Worm (Caenorhabditis elegans): ENCODE results near the gene ceh-49.

ceh-49 gene

ce11 chrV:6121659-6122058, 1.7 kb upstream of the ceh-49 start:
- TF ChIP-seq dpl-1 (GFP tag; optimal IDR thresholded peaks at IDR 0.05) (no peak), egl-13 (tag; optimal IDR thresholded peaks at IDR 0.05) (no peak), mep-1 (tag; optimal IDR thresholded peaks at IDR 0.05) (no peak), ama-1 (optimal IDR thresholded peaks at IDR 0.05) (no peak), C34B4.2 (tag; optimal IDR thresholded peaks at IDR 0.05) (no peak), nhr-77 (tag; optimal IDR thresholded peaks at IDR 0.05) (no peak), nhr-11 (tag; optimal IDR thresholded peaks at IDR 0.05) (no peak), nhr-28 (tag; optimal IDR thresholded peaks at IDR 0.05) (no peak), lin-13 (GFP tag; optimal IDR thresholded peaks at IDR 0.05) (no peak), irx-1 (tag; optimal IDR thresholded peaks at IDR 0.05) (no peak), C16A3.4 (tag; optimal IDR thresholded peaks at IDR 0.05) (no peak), blmp-1 (tag; optimal IDR thresholded peaks at IDR 0.05) (no peak), nhr-84 (tag; optimal IDR thresholded peaks at IDR 0.05) (no peak), sptf-1 (tag; optimal IDR thresholded peaks at IDR 0.05) (no peak), xbp-1 (tag; optimal IDR thresholded peaks at IDR 0.05) (no peak)

- TF ChIP-seq pag-3 (tag; optimal IDR thresholded peaks at IDR 0.05; ENCODE audit: borderline replicate concordance, insufficient read depth) (no peak), alr-1 (tag; optimal IDR thresholded peaks at IDR 0.05; ENCODE audit: borderline replicate concordance) (no peak), hlh-4 (tag; optimal IDR thresholded peaks at IDR 0.05) (no peak), nhr-12 (tag; optimal IDR thresholded peaks at IDR 0.05) (no peak), ets-5 (GFP tag; IDR thresholded peaks at IDR 0.05) (no peak), snu-23 (GFP tag; optimal IDR thresholded peaks at IDR 0.05) (no peak), sptf-1 (tag; optimal IDR thresholded peaks at IDR 0.05) (no peak)
Measured at ce11 chrV:6117013-6117412, 3.0 kb downstream of the ceh-49 start.

DNA sequence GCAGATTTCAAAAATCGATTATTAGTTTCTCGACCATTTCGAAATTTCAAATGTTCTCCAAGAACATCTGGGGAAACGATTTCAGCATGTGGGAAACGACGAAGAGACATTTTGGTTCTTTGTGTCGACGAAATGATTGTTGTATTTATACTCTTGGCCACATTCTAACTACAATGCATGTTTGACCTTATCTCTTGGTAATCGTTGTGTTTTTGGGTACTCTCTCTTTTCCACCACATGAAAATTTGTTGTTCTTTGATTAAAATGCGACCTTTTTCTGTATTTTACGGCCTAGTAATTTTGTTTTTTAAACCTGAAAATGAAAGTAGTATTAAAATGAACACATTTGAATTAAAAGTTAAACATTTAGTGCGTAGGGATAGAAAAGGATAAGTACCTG, 7.2 kb downstream of the ceh-49 start, which contains the start of gene F17A9.5:
TSS of gene F17A9.5 (minus strand) at position 175 of the 400 bp plus-strand sequence.
- TF ChIP-seq unc-30 (tag; optimal IDR thresholded peaks at IDR 0.05) (no peak), nhr-20 (tag; optimal IDR thresholded peaks at IDR 0.05) (peak; percentile 53), efl-1 (optimal IDR thresholded peaks at IDR 0.05) (no peak), efl-1 (GFP tag; optimal IDR thresholded peaks at IDR 0.05 in 1 of 2) (peak in 1 of 2 experiments; percentile 81), F16B12.6 (tag; optimal IDR thresholded peaks at IDR 0.05) (no peak)

DNA sequence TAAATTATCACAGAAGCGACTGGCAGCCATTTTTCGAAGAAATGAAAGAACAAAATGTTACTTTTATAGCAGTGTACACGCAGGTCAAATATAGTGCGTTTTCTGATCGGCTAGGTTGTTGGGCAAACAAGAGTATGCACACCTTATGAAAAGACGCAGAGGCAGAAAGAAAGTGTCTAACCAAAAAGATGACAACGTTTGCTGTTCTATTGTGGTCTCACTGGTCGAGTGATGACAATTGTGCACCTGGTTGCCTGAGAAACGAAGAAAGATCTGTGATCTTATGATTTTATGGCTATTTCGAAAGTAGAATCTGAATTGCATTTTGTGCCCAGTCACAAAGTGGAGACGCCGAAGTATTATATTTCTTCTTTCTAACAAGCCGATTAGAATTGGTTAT, 9.5 kb downstream of the ceh-49 start, which contains the start of gene F17A9.4:
TSS of gene F17A9.4 (minus strand) at position 97 of the 400 bp plus-strand sequence.
- TF ChIP-seq ceh-82 (tag; optimal IDR thresholded peaks at IDR 0.05), result no peak
- no peak for TF ChIP-seq ces-1 (GFP tag; optimal IDR thresholded peaks at IDR 0.05)
- no peak for TF ChIP-seq ama-1 (optimal IDR thresholded peaks at IDR 0.05)
- no peak for TF ChIP-seq F16B12.6 (tag; optimal IDR thresholded peaks at IDR 0.05)
- TF ChIP-seq irx-1 (tag; optimal IDR thresholded peaks at IDR 0.05), result no peak
- peak in 1 of 3 experiments; percentile 2 for TF ChIP-seq dpl-1 (GFP tag; optimal IDR thresholded peaks at IDR 0.05)
- TF ChIP-seq elt-2 (tag; optimal IDR thresholded peaks at IDR 0.05), result peak; percentile 64
- TF ChIP-seq unc-130 (tag; optimal IDR thresholded peaks at IDR 0.05), result no peak
- TF ChIP-seq nhr-90 (tag; optimal IDR thresholded peaks at IDR 0.05; ENCODE audit: poor library complexity), result no peak
- no peak for TF ChIP-seq snpc-4 (tag; optimal IDR thresholded peaks at IDR 0.05)
- no peak for TF ChIP-seq nhr-84 (tag; optimal IDR thresholded peaks at IDR 0.05)
- no peak for TF ChIP-seq tbx-2 (tag; optimal IDR thresholded peaks at IDR 0.05)
- TF ChIP-seq mdl-1 (tag; optimal IDR thresholded peaks at IDR 0.05), result no peak
- TF ChIP-seq vab-15 (tag; optimal IDR thresholded peaks at IDR 0.05), result no peak
- no peak for TF ChIP-seq C04F5.9 (tag; optimal IDR thresholded peaks at IDR 0.05)
- no peak for TF ChIP-seq swsn-7 (tag; optimal IDR thresholded peaks at IDR 0.05)
- no peak for TF ChIP-seq zag-1 (tag; optimal IDR thresholded peaks at IDR 0.05)
- no peak for TF ChIP-seq lin-15B (tag; optimal IDR thresholded peaks at IDR 0.05)
- no peak for TF ChIP-seq nhr-12 (tag; optimal IDR thresholded peaks at IDR 0.05)
- TF ChIP-seq nhr-47 (tag; optimal IDR thresholded peaks at IDR 0.05), result peak; percentile 45
- no peak for TF ChIP-seq aly-2 (tag; optimal IDR thresholded peaks at IDR 0.05)
- TF ChIP-seq hlh-4 (tag; optimal IDR thresholded peaks at IDR 0.05), result no peak
- TF ChIP-seq ceh-90 (tag; optimal IDR thresholded peaks at IDR 0.05), result no peak
- no peak for TF ChIP-seq egl-13 (tag; optimal IDR thresholded peaks at IDR 0.05)
- no peak for TF ChIP-seq grh-1 (GFP tag; IDR thresholded peaks at IDR 0.05)
- no peak for TF ChIP-seq nhr-76 (tag; optimal IDR thresholded peaks at IDR 0.05)
- no peak for TF ChIP-seq sptf-1 (tag; optimal IDR thresholded peaks at IDR 0.05)
- TF ChIP-seq snu-23 (GFP tag; optimal IDR thresholded peaks at IDR 0.05), result peak; percentile 23
- TF ChIP-seq nhr-77 (tag; optimal IDR thresholded peaks at IDR 0.05), result peak; percentile 0
- TF ChIP-seq efl-3 (GFP tag; optimal IDR thresholded peaks at IDR 0.05), result no peak
- no peak for TF ChIP-seq pag-3 (tag; optimal IDR thresholded peaks at IDR 0.05; ENCODE audit: borderline replicate concordance, insufficient read depth)
- no peak for TF ChIP-seq fkh-4 (tag; optimal IDR thresholded peaks at IDR 0.05; ENCODE audit: borderline replicate concordance)
- no peak for TF ChIP-seq mep-1 (tag; optimal IDR thresholded peaks at IDR 0.05)
- no peak for TF ChIP-seq mef-2 (tag; optimal IDR thresholded peaks at IDR 0.05)
- TF ChIP-seq lin-13 (GFP tag; optimal IDR thresholded peaks at IDR 0.05), result no peak
